Comparison of ENCODE assay signal across 2 fruit fly cellular contexts in the genomic region with DNA sequence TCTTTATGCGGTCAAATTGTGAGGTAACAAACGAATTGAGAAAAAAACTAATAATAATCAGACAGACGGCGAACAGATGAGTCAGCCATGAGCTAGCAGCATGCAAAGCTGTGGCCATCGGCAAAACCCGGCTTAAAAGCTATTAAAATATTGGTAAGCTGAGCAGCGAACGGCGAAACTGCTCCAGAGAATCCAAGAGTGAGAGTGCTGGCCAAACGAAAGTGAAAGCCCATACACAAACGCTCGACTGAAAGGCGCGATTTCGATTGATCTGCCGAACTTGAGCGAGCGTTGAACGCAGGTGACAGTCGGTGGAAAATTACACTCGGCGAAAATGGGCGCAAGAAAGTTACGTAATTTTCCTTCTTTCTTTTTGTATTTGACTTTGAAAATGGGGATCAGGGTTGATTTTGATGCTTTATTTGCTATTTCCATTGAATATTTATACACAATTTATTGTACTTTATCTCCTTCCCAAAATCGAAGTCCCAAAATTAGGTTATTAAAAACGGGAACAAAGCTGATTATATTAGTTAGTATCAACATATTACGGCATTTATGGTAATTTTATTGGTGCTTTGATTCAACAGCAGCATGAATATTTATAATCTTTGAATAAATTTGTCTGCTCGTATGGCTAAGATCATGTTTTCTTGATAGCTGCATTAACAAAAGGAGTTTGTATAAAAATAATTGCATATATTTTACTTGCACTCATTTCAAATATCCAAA.
TF ChIP-seq lines count a peak whose summit lies in the region.

No protein-coding gene starts in this region.

- TF ChIP-seq CTCF in whole organism, embryonic (GFP tag; optimal IDR thresholded peaks at IDR 0.05; lab: Kevin White, UChicago) = no peak

TF ChIP-seq in whole organism, embryonic, 481 proteins besides CTCF, POLR2A, EP300 and RAD21 (continues in another document):
- TF ChIP-seq Bdp1 (GFP tag; optimal IDR thresholded peaks at IDR 0.05; lab: Kevin White, UChicago) (no peak), exex (tag; optimal IDR thresholded peaks at IDR 0.05; lab: Kevin White, UChicago) (no peak), Hr78 (GFP tag; optimal IDR thresholded peaks at IDR 0.05; lab: Kevin White, UChicago) (no peak), Rx (GFP tag; IDR thresholded peaks at IDR 0.05; lab: Robert Waterston, UW) (no peak), trh (GFP tag; optimal IDR thresholded peaks at IDR 0.05; lab: Kevin White, UChicago) (no peak), Awh (GFP tag; IDR thresholded peaks at IDR 0.05; lab: Robert Waterston, UW) (no peak), Hr51 (GFP tag; optimal IDR thresholded peaks at IDR 0.05; lab: Kevin White, UChicago) (no peak), B-H2 (GFP tag; optimal IDR thresholded peaks at IDR 0.05; lab: Kevin White, UChicago) (no peak), nmo (GFP tag; optimal IDR thresholded peaks at IDR 0.05; lab: Kevin White, UChicago) (peak; percentile 7), CG11504 (tag; optimal IDR thresholded peaks at IDR 0.05; lab: Kevin White, UChicago) (peak; percentile 21), mirr (GFP tag; optimal IDR thresholded peaks at IDR 0.05; lab: Kevin White, UChicago) (no peak), gem (tag; optimal IDR thresholded peaks at IDR 0.05; lab: Kevin White, UChicago) (peak; percentile 10), ato (GFP tag; IDR thresholded peaks at IDR 0.05; lab: Robert Waterston, UW; ENCODE audit: partially characterized antibody) (no peak), Blimp-1 (GFP tag; optimal IDR thresholded peaks at IDR 0.05; lab: Kevin White, UChicago) (peak; percentile 98), CG9727 (GFP tag; optimal IDR thresholded peaks at IDR 0.05; lab: Kevin White, UChicago) (no peak), HLHmδ (GFP tag; optimal IDR thresholded peaks at IDR 0.05; lab: Kevin White, UChicago) (no peak), ase (GFP tag; IDR thresholded peaks at IDR 0.05; lab: Robert Waterston, UW) (no peak), esg (GFP tag; conservative IDR thresholded peaks at IDR 0.05; lab: Robert Waterston, UW) (no peak), Pdp1 (GFP tag; optimal IDR thresholded peaks at IDR 0.05; lab: Kevin White, UChicago) (peak in 1 of 2 experiments; percentile 49), CrebB (tag; optimal IDR thresholded peaks at IDR 0.05; lab: Kevin White, UChicago) (no peak), CG2889 (GFP tag; IDR thresholded peaks at IDR 0.05; lab: Robert Waterston, UW) (no peak), CG1647 (GFP tag; optimal IDR thresholded peaks at IDR 0.05; lab: Kevin White, UChicago) (no peak), CG10959 (GFP tag; IDR thresholded peaks at IDR 0.05; lab: Robert Waterston, UW) (no peak), pho (GFP tag; optimal IDR thresholded peaks at IDR 0.05; lab: Kevin White, UChicago) (no peak), Hr39 (optimal IDR thresholded peaks at IDR 0.05; lab: Kevin White, UChicago) (no peak), chm (GFP tag; IDR thresholded peaks at IDR 0.05; lab: Robert Waterston, UW) (0 out of 2 replicates have a peak, but pooled peaks have one; percentile 9), vvl (GFP tag; IDR thresholded peaks at IDR 0.05; lab: Robert Waterston, UW) (peak; percentile 62), Ptx1 (GFP tag; IDR thresholded peaks at IDR 0.05; lab: Robert Waterston, UW) (no peak), Nf-YA (GFP tag; IDR thresholded peaks at IDR 0.05; lab: Robert Waterston, UW) (no peak), H15 (GFP tag; IDR thresholded peaks at IDR 0.05; lab: Robert Waterston, UW) (no peak), CG4424 (GFP tag; optimal IDR thresholded peaks at IDR 0.05; lab: Kevin White, UChicago) (no peak), CG17361 (GFP tag; IDR thresholded peaks at IDR 0.05; lab: Robert Waterston, UW) (peak; percentile 21; the same call in 1 of the 3 replicates), oc (tag; optimal IDR thresholded peaks at IDR 0.05; lab: Kevin White, UChicago) (peak; percentile 23), CG6254 (GFP tag; optimal IDR thresholded peaks at IDR 0.05; lab: Kevin White, UChicago) (no peak), CG6272 (GFP tag; IDR thresholded peaks at IDR 0.05; lab: Robert Waterston, UW) (no peak), CG6683 (GFP tag; optimal IDR thresholded peaks at IDR 0.05; lab: Kevin White, UChicago) (no peak), Optix (GFP tag; IDR thresholded peaks at IDR 0.05; lab: Robert Waterston, UW) (no peak), Camta (GFP tag; optimal IDR thresholded peaks at IDR 0.05; lab: Kevin White, UChicago) (no peak), CG1024 (GFP tag; IDR thresholded peaks at IDR 0.05; lab: Robert Waterston, UW) (no peak), CG17359 (tag; optimal IDR thresholded peaks at IDR 0.05; lab: Kevin White, UChicago) (peak; percentile 21), Gsc (GFP tag; IDR thresholded peaks at IDR 0.05; lab: Robert Waterston, UW) (no peak), CG3065 (GFP tag; optimal IDR thresholded peaks at IDR 0.05; lab: Kevin White, UChicago) (no peak), Sox102F (GFP tag; optimal IDR thresholded peaks at IDR 0.05; lab: Kevin White, UChicago) (peak; percentile 19)

TF ChIP-seq in whole organism, prepupa, 60 proteins besides CTCF, POLR2A, EP300 and RAD21:
- TF ChIP-seq fd59A (GFP tag; optimal IDR thresholded peaks at IDR 0.05; lab: Kevin White, UChicago) (no peak), CG3919 (GFP tag; optimal IDR thresholded peaks at IDR 0.05; lab: Kevin White, UChicago) (no peak), salr (GFP tag; optimal IDR thresholded peaks at IDR 0.05; lab: Kevin White, UChicago) (no peak), Blimp-1 (GFP tag; optimal IDR thresholded peaks at IDR 0.05; lab: Kevin White, UChicago) (peak; percentile 78), CG4318 (GFP tag; optimal IDR thresholded peaks at IDR 0.05; lab: Kevin White, UChicago) (peak; percentile 58), CG32006 (GFP tag; optimal IDR thresholded peaks at IDR 0.05; lab: Kevin White, UChicago) (peak; percentile 71), Hr4 (GFP tag; optimal IDR thresholded peaks at IDR 0.05; lab: Kevin White, UChicago) (peak; percentile 56), CG11762 (GFP tag; optimal IDR thresholded peaks at IDR 0.05; lab: Kevin White, UChicago; ENCODE audit: insufficient read depth) (no peak), spab (GFP tag; optimal IDR thresholded peaks at IDR 0.05; lab: Kevin White, UChicago) (no peak), OdsH (GFP tag; optimal IDR thresholded peaks at IDR 0.05; lab: Kevin White, UChicago) (no peak), svp (GFP tag; lab: Kevin White, UChicago) (peak; percentile 33), CG6276 (GFP tag; optimal IDR thresholded peaks at IDR 0.05; lab: Kevin White, UChicago) (peak; percentile 32), Eip78C (GFP tag; lab: Kevin White, UChicago) (peak; percentile 41), dac (GFP tag; optimal IDR thresholded peaks at IDR 0.05; lab: Kevin White, UChicago) (no peak), CG6163 (GFP tag; IDR thresholded peaks at IDR 0.05; lab: Robert Waterston, UW) (0 out of 3 replicates have a peak, but pooled peaks have one; percentile 22), CG3032 (tag; optimal IDR thresholded peaks at IDR 0.05; lab: Kevin White, UChicago) (no peak), CG11902 (GFP tag; optimal IDR thresholded peaks at IDR 0.05; lab: Kevin White, UChicago) (no peak), CG1621 (tag; optimal IDR thresholded peaks at IDR 0.05; lab: Kevin White, UChicago) (no peak), eg (GFP tag; IDR thresholded peaks at IDR 0.05; lab: Robert Waterston, UW) (0 out of 3 replicates have a peak, but pooled peaks have one; percentile 17)
